Worm (Caenorhabditis elegans): Measurements from ENCODE around the gene C42C1.3.

- TF ChIP-seq zag-1 (tag; optimal IDR thresholded peaks at IDR 0.05) (no peak), spr-3 (GFP tag; optimal IDR thresholded peaks at IDR 0.05) (no peak), lin-13 (GFP tag; optimal IDR thresholded peaks at IDR 0.05) (no peak), php-3 (GFP tag; IDR thresholded peaks at IDR 0.05) (peak; percentile 66), unc-62 (GFP tag; optimal IDR thresholded peaks at IDR 0.05 in 1 of 2) (no peak), unc-62 (tag; optimal IDR thresholded peaks at IDR 0.05) (no peak), fkh-10 (GFP tag; optimal IDR thresholded peaks at IDR 0.05) (no peak)
These were observed 32.6 kb upstream of the C42C1.3 start for ce11 chrIV:12302885-12303284.

All from whole organism, L4 larva.